Worm (Caenorhabditis elegans): ENCODE results near the gene H28G03.2.

H28G03.2 gene

DNA sequence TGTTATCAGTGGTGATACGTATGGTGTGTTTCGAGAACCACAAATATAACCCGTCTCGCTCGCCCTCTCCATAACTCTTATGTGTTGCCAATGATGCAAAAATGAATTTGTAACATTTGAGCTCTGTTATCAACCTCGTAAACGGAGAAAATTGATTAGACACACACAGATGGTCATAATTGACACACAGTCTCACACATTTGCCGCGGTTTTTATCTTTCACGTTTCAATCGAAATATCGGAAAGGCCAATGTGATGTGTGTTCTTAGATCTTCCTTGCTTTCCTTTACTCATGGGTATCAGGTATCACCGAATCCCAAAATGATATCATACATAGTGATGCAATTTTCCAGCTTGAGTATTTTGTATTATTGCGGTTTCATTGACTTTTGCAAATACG is 8.0 kb downstream of the H28G03.2 start (continued):
- TF ChIP-seq ceh-82 (tag; optimal IDR thresholded peaks at IDR 0.05): no peak
- no peak for TF ChIP-seq nhr-237 (tag; optimal IDR thresholded peaks at IDR 0.05)
- TF ChIP-seq hif-1 (tag; optimal IDR thresholded peaks at IDR 0.05): peak in 1 of 2 experiments; percentile 61
- TF ChIP-seq madf-9 (GFP tag; conservative IDR thresholded peaks at IDR 0.05): no peak
- no peak; the same call in 1 of the 2 replicates for TF ChIP-seq pha-4 (GFP tag; IDR thresholded peaks at IDR 0.05)
- no peak for TF ChIP-seq pha-4 (tag; optimal IDR thresholded peaks at IDR 0.05)
- TF ChIP-seq snpc-1.2 (GFP tag; IDR thresholded peaks at IDR 0.05): no peak
- TF ChIP-seq lin-1 (GFP tag; IDR thresholded peaks at IDR 0.05): no peak; the same call in 1 of the 2 replicates
- no peak for TF ChIP-seq F44E2.7 (GFP tag; IDR thresholded peaks at IDR 0.05)
- no peak for TF ChIP-seq cey-2 (tag; optimal IDR thresholded peaks at IDR 0.05; ENCODE audit: borderline replicate concordance, insufficient read depth)
- no peak for TF ChIP-seq saeg-2 (GFP tag; IDR thresholded peaks at IDR 0.05)
- TF ChIP-seq lir-3 (tag; optimal IDR thresholded peaks at IDR 0.05): no peak
- no peak for TF ChIP-seq egl-27 (tag; optimal IDR thresholded peaks at IDR 0.05)
- no peak for TF ChIP-seq spr-1 (tag; optimal IDR thresholded peaks at IDR 0.05)
- no peak for TF ChIP-seq ceh-62 (tag; optimal IDR thresholded peaks at IDR 0.05)
- peak; percentile 96 for TF ChIP-seq hlh-11 (tag; optimal IDR thresholded peaks at IDR 0.05)
- TF ChIP-seq pqm-1 (tag; optimal IDR thresholded peaks at IDR 0.05): peak; percentile 96
- peak; percentile 2 for TF ChIP-seq nhr-6 (tag; optimal IDR thresholded peaks at IDR 0.05)
- no peak for TF ChIP-seq ces-1 (GFP tag; optimal IDR thresholded peaks at IDR 0.05)
- TF ChIP-seq dmd-8 (GFP tag; IDR thresholded peaks at IDR 0.05): no peak
- TF ChIP-seq php-3 (GFP tag; IDR thresholded peaks at IDR 0.05): peak; percentile 90

DNA sequence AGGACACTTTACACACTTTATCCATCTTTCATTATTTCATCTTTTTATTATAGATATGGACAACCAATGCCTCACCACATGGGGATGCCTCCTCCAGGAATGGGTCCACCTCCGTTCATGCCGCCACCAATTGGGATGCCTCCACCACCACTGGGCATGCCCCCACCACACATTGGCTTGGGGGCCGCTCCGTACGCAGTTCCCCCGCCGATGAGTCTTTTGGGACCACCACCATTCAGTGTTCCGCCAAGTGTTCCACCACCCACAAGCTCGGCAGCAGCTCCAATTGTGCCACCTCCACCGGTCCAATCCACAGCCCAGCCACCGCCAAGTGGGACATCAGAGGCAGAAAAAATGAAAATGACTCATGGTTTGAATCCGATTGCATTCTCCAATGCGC is 9.2 kb downstream of the H28G03.2 start:
- TF ChIP-seq madf-9 (GFP tag; conservative IDR thresholded peaks at IDR 0.05) (no peak), T20F7.1 (GFP tag; optimal IDR thresholded peaks at IDR 0.05) (no peak), snpc-1.2 (GFP tag; IDR thresholded peaks at IDR 0.05) (0 out of 2 replicates have a peak, but pooled peaks have one; percentile 15), unc-62 (GFP tag; optimal IDR thresholded peaks at IDR 0.05 in 1 of 2) (peak in 1 of 2 experiments; percentile 80), unc-62 (tag; optimal IDR thresholded peaks at IDR 0.05) (no peak), D1046.2 (GFP tag; IDR thresholded peaks at IDR 0.05) (0 out of 2 replicates have a peak, but pooled peaks have one; percentile 22), set-16 (GFP tag; IDR thresholded peaks at IDR 0.05) (peak; percentile 90), egl-43 (GFP tag; IDR thresholded peaks at IDR 0.05) (0 out of 2 replicates have a peak, but pooled peaks have one; percentile 18)

DNA sequence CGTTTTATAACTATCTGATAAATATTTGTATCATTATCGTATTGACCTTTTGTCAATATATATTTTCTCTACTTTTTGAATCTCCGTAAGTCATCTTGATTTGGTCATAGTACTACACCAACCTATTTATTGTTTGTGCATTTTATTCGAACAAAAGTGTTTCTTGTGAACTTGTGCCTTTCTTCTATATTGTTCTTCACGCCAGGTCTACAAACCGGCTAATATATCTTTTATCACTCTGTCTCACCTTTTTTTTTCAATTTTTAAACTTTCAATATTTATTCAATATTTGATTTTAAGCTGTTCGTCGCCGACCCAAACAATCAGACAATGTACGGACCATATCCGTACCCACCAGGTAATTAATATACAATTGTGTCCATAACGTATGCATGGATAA is 10.5 kb downstream of the H28G03.2 start, which contains the start of gene hrpa-2:
TSS of gene hrpa-2 (plus strand) at position 301 of the 400 bp plus-strand sequence.
- TF ChIP-seq ZK337.2 (GFP tag; IDR thresholded peaks at IDR 0.05): no peak
- no peak for TF ChIP-seq unc-130 (GFP tag; optimal IDR thresholded peaks at IDR 0.05)
- no peak for TF ChIP-seq lin-38 (GFP tag; IDR thresholded peaks at IDR 0.05)
- TF ChIP-seq F10B5.3 (tag; optimal IDR thresholded peaks at IDR 0.05): no peak
- no peak for TF ChIP-seq aha-1 (tag)
- no peak for TF ChIP-seq ama-1 (optimal IDR thresholded peaks at IDR 0.05)
- no peak for TF ChIP-seq rbr-2 (tag; optimal IDR thresholded peaks at IDR 0.05)
- TF ChIP-seq attf-4 (tag; optimal IDR thresholded peaks at IDR 0.05): no peak
- TF ChIP-seq Y48G9A.11 (GFP tag; IDR thresholded peaks at IDR 0.05): no peak

DNA sequence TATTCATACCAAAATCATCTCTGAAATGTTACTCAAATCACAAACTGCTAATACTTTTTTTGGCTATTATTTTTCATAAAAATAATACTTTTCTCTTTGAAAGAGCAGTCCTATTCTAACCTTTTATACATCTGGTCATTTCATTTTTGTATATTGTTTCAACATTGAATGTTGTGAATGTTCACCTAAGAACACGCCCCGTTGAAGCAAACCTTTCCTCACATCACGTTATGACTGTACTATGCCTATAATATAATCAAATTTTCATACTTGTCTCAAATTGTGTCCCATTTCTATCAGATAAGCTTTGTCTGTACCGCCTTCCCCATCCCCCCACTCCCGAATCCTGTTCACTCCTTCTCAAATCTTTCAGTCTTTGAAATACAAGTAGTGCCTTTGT is 12.8 kb downstream of the H28G03.2 start:
- TF ChIP-seq aha-1 (tag): peak; percentile 95
- no peak for TF ChIP-seq F44E2.7 (GFP tag; IDR thresholded peaks at IDR 0.05)

DNA sequence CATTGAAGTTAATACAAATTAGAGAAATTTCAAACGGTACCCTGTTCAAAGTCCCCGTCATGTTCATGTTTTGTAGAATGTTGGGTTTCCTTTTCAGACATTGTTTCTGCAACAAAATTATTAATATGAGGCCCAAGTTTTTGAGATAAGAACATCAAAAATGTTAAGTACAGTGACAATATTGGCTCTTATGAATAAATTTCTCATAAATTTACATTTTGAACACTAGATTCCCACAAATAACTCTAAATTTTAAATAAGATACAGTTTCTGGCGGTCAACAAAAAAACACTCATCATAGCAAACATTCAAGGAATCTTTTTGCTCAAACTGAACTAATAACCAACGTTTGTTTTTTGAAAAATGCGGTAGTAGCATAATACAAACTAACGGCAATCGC is 20.7 kb downstream of the H28G03.2 start, which contains the start of gene H28G03.3:
TSS of gene H28G03.3 (minus strand) at position 101 of the 400 bp plus-strand sequence.
- TF ChIP-seq unc-62 (GFP tag; optimal IDR thresholded peaks at IDR 0.05 in 1 of 2) (peak in 1 of 2 experiments; percentile 11), unc-62 (tag; optimal IDR thresholded peaks at IDR 0.05) (no peak), set-16 (GFP tag; IDR thresholded peaks at IDR 0.05) (no peak)

Measured in whole organism, L4 larva.